Fruit fly (Drosophila melanogaster): ENCODE data around the gene CG32091.

The CG32091 gene

DNA sequence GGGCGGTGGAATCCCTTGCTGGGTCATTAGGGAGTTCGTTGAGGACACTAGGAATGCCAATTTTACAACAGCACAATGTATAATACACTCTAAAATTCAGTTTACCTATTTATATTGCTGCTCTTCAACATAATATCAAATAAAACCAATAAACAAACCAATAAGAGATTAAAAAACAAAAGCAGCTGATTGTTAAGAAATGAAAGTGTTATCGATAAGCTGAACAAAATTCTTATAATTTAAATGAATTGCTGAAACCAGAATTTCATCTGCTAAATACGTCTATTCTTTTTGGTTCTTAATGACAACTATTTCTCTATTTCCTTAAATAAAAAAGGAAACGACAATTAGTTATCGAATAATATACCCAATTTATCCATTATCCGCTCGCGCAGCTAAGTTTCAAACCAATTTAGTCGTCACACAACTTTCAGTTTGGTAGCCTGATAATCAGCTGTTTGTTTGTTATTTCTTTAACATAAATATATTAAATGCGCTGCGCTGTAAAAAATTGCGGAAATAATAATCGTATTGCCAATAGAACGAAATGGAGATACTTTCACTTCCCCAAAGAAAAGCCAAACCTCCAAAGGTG lies 60.1 kb downstream of the CG32091 start, which contains the start of the genes Pldn and CG14135 (continued):
- TF ChIP-seq Hand (GFP tag; optimal IDR thresholded peaks at IDR 0.05) (no peak), mld (GFP tag; IDR thresholded peaks at IDR 0.05; ENCODE audit: partially characterized antibody) (no peak), Ssrp (tag; optimal IDR thresholded peaks at IDR 0.05) (no peak), CG11093 (GFP tag; IDR thresholded peaks at IDR 0.05) (no peak), zfh1 (GFP tag; IDR thresholded peaks at IDR 0.05) (no peak), Sox100B (GFP tag; optimal IDR thresholded peaks at IDR 0.05) (no peak), fu2 (GFP tag; optimal IDR thresholded peaks at IDR 0.05) (no peak), Dad (GFP tag; optimal IDR thresholded peaks at IDR 0.05) (no peak), CG18262 (tag; optimal IDR thresholded peaks at IDR 0.05) (no peak), CG6854 (GFP tag; optimal IDR thresholded peaks at IDR 0.05) (peak; percentile 65), bigmax (GFP tag; optimal IDR thresholded peaks at IDR 0.05) (no peak), CG4360 (GFP tag; IDR thresholded peaks at IDR 0.05) (no peak), stwl (tag; optimal IDR thresholded peaks at IDR 0.05) (peak; percentile 63), gfzf (GFP tag; optimal IDR thresholded peaks at IDR 0.05) (peak; percentile 54), CG4730 (GFP tag; IDR thresholded peaks at IDR 0.05) (no peak), CG12236 (GFP tag; optimal IDR thresholded peaks at IDR 0.05) (no peak), dimm (GFP tag; IDR thresholded peaks at IDR 0.05) (no peak), jing (GFP tag; optimal IDR thresholded peaks at IDR 0.05) (no peak), CG3407 (GFP tag; optimal IDR thresholded peaks at IDR 0.05) (no peak), dmrt11E (tag; optimal IDR thresholded peaks at IDR 0.05) (no peak), CTCF (GFP tag; optimal IDR thresholded peaks at IDR 0.05) (peak; percentile 64), CG9437 (GFP tag; optimal IDR thresholded peaks at IDR 0.05) (no peak), CG18011 (GFP tag; optimal IDR thresholded peaks at IDR 0.05) (no peak), Hsf (GFP tag; optimal IDR thresholded peaks at IDR 0.05) (no peak), CG1647 (GFP tag; optimal IDR thresholded peaks at IDR 0.05) (no peak), CG3726 (GFP tag; IDR thresholded peaks at IDR 0.05) (no peak)
